Worm (Caenorhabditis elegans) whole organism, L4/young adult: ENCODE data around the gene ccm-3.

Source experiments
- W03F9.2 ChIP-seq: fragments of 150-350 bp; optimal IDR thresholded peaks from 2 replicates; lab custom pipeline; 2014; ENCODE audit warnings: missing biosample characterization, missing genetic modification characterization
- dao-5 ChIP-seq: sonication (generic microtip); optimal IDR thresholded peaks from 2 replicates; lab custom pipeline; 2016; ENCODE audit warnings: missing genotype, missing genetic modification characterization, moderate library complexity, missing compliant biosample characterization
- him-1 ChIP-seq: sonication (generic microtip); optimal IDR thresholded peaks from 2 replicates; lab custom pipeline; 2016; ENCODE audit warnings: missing genotype, missing genetic modification reagents, missing genetic modification characterization, missing compliant biosample characterization

DNA sequence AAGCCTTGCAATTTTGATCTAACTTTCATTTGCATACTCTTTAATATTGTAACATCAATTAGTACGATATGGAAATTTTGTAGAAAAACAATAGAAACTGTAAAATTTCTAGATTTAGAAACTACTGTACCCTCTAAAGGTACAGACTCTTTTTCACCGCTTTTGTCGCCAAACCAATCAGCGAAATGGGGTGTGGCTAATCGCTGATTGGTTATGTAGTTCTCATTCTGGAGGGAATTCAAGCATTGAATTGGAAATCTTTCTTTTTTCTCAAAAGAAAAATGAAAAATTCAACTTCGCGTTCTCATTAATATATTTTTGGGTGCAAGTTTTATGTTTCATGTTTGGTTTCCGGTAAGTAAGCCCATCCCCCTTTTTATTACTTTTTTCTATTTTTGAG lies 3.5 kb downstream of the ccm-3 start:
- TF ChIP-seq him-1 (tag; lab: Kevin White, UChicago) (no peak), W03F9.2 (no peak), dao-5 (tag; lab: Kevin White, UChicago) (no peak)
